Worm (Caenorhabditis elegans) whole organism, mixed stage, embryonic: Measurements from ENCODE around the gene nas-38.

Experiments
- elt-1 ChIP-seq: sonication (generic microtip); optimal IDR thresholded peaks from 2 replicates; lab custom pipeline; 2017; ENCODE audit warnings: missing genetic modification characterization, mild to moderate bottlenecking, missing compliant biosample characterization, antibody characterized with exemption, moderate library complexity, borderline replicate concordance; ENCODE audit not compliant: insufficient read depth
- lsy-2 ChIP-seq: fragments of 150-350 bp; optimal IDR thresholded peaks from 2 replicates; lab custom pipeline; 2014; ENCODE audit warnings: missing biosample characterization, missing genetic modification characterization
- nhr-28 ChIP-seq: fragments of 150-350 bp; optimal IDR thresholded peaks from 2 replicates; lab custom pipeline; 2014; ENCODE audit warnings: missing biosample characterization, missing genetic modification characterization
- nhr-76 ChIP-seq: sonication (generic microtip); optimal IDR thresholded peaks from 2 replicates; lab custom pipeline; 2017; ENCODE audit warnings: missing biosample characterization, missing genetic modification characterization
- sptf-1 ChIP-seq: sonication (generic microtip); optimal IDR thresholded peaks from 2 replicates; lab custom pipeline; 2017; ENCODE audit warnings: mild to moderate bottlenecking, missing genetic modification characterization, moderate library complexity, missing compliant biosample characterization
- unc-62 ChIP-seq: fragments of 150-350 bp; optimal IDR thresholded peaks from 2 replicates; lab custom pipeline; 2014; ENCODE audit warnings: missing biosample characterization, missing genetic modification reagents, missing genetic modification characterization

DNA sequence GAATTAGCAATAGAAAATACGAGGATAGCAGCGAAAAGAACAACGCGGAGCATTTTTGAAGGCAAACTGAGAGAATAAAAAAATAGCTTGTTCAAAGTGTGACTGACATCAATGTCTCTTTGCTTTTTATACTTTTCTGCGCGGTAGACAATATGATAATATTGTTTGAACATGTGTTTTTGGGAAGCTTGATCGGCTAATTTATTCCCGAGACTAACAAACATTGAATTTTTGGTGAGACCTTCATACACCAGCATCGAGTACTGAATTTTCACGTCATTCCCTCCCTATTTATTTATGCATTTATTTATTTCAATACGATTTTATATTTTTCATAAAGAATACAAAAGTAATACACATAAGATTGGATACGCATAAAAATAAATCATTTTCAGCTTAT, 27.0 kb upstream of the nas-38 start, which contains the start of gene B0310.6:
- TF ChIP-seq nhr-28 (tag; lab: Kevin White, UChicago) (no peak), elt-1 (tag; lab: Kevin White, UChicago) (no peak), unc-62 (no peak), lsy-2 (tag; lab: Kevin White, UChicago) (no peak), sptf-1 (tag; lab: Kevin White, UChicago) (no peak), nhr-76 (tag; lab: Kevin White, UChicago) (no peak)
